Worm (Caenorhabditis elegans) whole organism, young adult: Measurements from ENCODE around the gene F15B9.11.

Source experiments
- Y56A3A.18 ChIP-seq: fragments of 200-800 bp; sonication (Bioruptor generic); IDR thresholded peaks from 2 replicates; pipeline ENCODE4 v1.3.6; 2022; ENCODE audit warnings: missing genetic modification reagents, missing genetic modification characterization, missing compliant biosample characterization
- ama-1 ChIP-seq, 3 experiments: fragments of 150-350 bp in 1 of 3; sonication (generic microtip) in 2 of 3; optimal IDR thresholded peaks; 2 replicates each; lab custom pipeline; 2014 to 2018; ENCODE audit warnings: missing biosample characterization in 2 of 3, missing genetic modification characterization in 2 of 3, missing genetic modification reagents in 2 of 3
- madf-3 ChIP-seq: fragments of 200-800 bp; sonication (Bioruptor generic); IDR thresholded peaks from 2 replicates; pipeline ENCODE4 v1.3.6; 2022; ENCODE audit warnings: missing genetic modification reagents, missing genetic modification characterization, missing compliant biosample characterization
- xnd-1 ChIP-seq: sonication (generic microtip); optimal IDR thresholded peaks from 2 replicates; lab custom pipeline; 2016; ENCODE audit warnings: missing genotype, missing genetic modification reagents, missing genetic modification characterization, missing compliant biosample characterization

ce11 chrV:12970575-12971160, 22.0 kb downstream of the F15B9.11 start, which contains the start of gene pnn-1:
- TF ChIP-seq ama-1 (optimal IDR thresholded peaks at IDR 0.05; lab: Kevin White, UChicago) (no peak), ama-1 (GFP tag; optimal IDR thresholded peaks at IDR 0.05; lab: Kevin White, UChicago) (no peak), xnd-1 (tag; lab: Kevin White, UChicago) (no peak), madf-3 (GFP tag; lab: Robert Waterston, UW) (no peak), Y56A3A.18 (GFP tag; lab: Robert Waterston, UW) (no peak)
